Fruit fly (Drosophila melanogaster): Measurements from ENCODE around the gene CG45066.

The CG45066 gene

dm6 chr3L:3111127-3111526 lies at the start of gene CG45066:
CG45066 (minus strand) TSS chr3L:3111227.
- TF ChIP-seq brk (GFP tag; optimal IDR thresholded peaks at IDR 0.05) = no peak
- no peak for TF ChIP-seq dmrt93B (GFP tag; optimal IDR thresholded peaks at IDR 0.05)
- TF ChIP-seq CG9705 (GFP tag; optimal IDR thresholded peaks at IDR 0.05) = no peak
- no peak for TF ChIP-seq jim (GFP tag; optimal IDR thresholded peaks at IDR 0.05)
- TF ChIP-seq dl (GFP tag; optimal IDR thresholded peaks at IDR 0.05; ENCODE audit: insufficient read depth in 1 of 2, partially characterized antibody in 2 of 2) = no peak
- TF ChIP-seq sv (GFP tag; optimal IDR thresholded peaks at IDR 0.05) = no peak
- TF ChIP-seq usp (GFP tag; optimal IDR thresholded peaks at IDR 0.05) = no peak
- no peak for TF ChIP-seq Dfd (GFP tag; optimal IDR thresholded peaks at IDR 0.05)
- TF ChIP-seq Vsx2 (GFP tag; optimal IDR thresholded peaks at IDR 0.05; ENCODE audit: partially characterized antibody) = no peak
- TF ChIP-seq CG32264 (GFP tag; optimal IDR thresholded peaks at IDR 0.05) = no peak
- TF ChIP-seq h (GFP tag; optimal IDR thresholded peaks at IDR 0.05) = no peak
- no peak for TF ChIP-seq pan (optimal IDR thresholded peaks at IDR 0.05)
- TF ChIP-seq lola (GFP tag; optimal IDR thresholded peaks at IDR 0.05) = no peak
- TF ChIP-seq N (GFP tag; optimal IDR thresholded peaks at IDR 0.05) = no peak
- no peak for TF ChIP-seq fru (GFP tag; optimal IDR thresholded peaks at IDR 0.05)

dm6 chr3L:3159309-3160194 lies 48.5 kb upstream of the CG45066 start, which contains the start of the genes ND-30 and CG15812:
ND-30 (minus strand) TSS chr3L:3159578.
CG15812 (plus strand) TSS chr3L:3159991.
- TF ChIP-seq Hr83 (GFP tag; optimal IDR thresholded peaks at IDR 0.05; ENCODE audit: poor library complexity, severe bottlenecking) = peak; percentile 5
- peak; percentile 22 for TF ChIP-seq psq (GFP tag; optimal IDR thresholded peaks at IDR 0.05)
- no peak for TF ChIP-seq Hr78 (GFP tag; optimal IDR thresholded peaks at IDR 0.05)
- peak in 1 of 2 experiments; percentile 21 for TF ChIP-seq foxo (GFP tag; optimal IDR thresholded peaks at IDR 0.05)
- TF ChIP-seq dl (GFP tag; optimal IDR thresholded peaks at IDR 0.05; ENCODE audit: insufficient read depth in 1 of 2, partially characterized antibody in 2 of 2) = no peak
- TF ChIP-seq Myc (optimal IDR thresholded peaks at IDR 0.05) = no peak

- no peak for TF ChIP-seq br (GFP tag; optimal IDR thresholded peaks at IDR 0.05)
- TF ChIP-seq Jra (GFP tag; optimal IDR thresholded peaks at IDR 0.05) = no peak
- no peak for TF ChIP-seq CrebA (GFP tag; optimal IDR thresholded peaks at IDR 0.05; ENCODE audit: borderline replicate concordance)
- no peak for TF ChIP-seq rgr (GFP tag; optimal IDR thresholded peaks at IDR 0.05)
- TF ChIP-seq h (GFP tag; optimal IDR thresholded peaks at IDR 0.05) = no peak
- no peak for TF ChIP-seq lola (GFP tag; optimal IDR thresholded peaks at IDR 0.05)
Observed at dm6 chr3L:3157651-3158050, 46.6 kb upstream of the CG45066 start.

dm6 chr3L:3150376-3150775 lies 39.3 kb upstream of the CG45066 start:
- TF ChIP-seq Dif (GFP tag; optimal IDR thresholded peaks at IDR 0.05; ENCODE audit: partially characterized antibody) = no peak
- no peak for TF ChIP-seq Rel (GFP tag; optimal IDR thresholded peaks at IDR 0.05)
- no peak for TF ChIP-seq Rel (tag; optimal IDR thresholded peaks at IDR 0.05)
- peak; percentile 92 for TF ChIP-seq Dfd (GFP tag; optimal IDR thresholded peaks at IDR 0.05)

- TF ChIP-seq Rel (GFP tag; optimal IDR thresholded peaks at IDR 0.05) (no peak), Rel (tag; optimal IDR thresholded peaks at IDR 0.05) (peak; percentile 14), psq (GFP tag; optimal IDR thresholded peaks at IDR 0.05) (peak; percentile 62), Sp1 (GFP tag; optimal IDR thresholded peaks at IDR 0.05) (peak; percentile 47), h (GFP tag; optimal IDR thresholded peaks at IDR 0.05) (peak; percentile 9), Hr83 (GFP tag; optimal IDR thresholded peaks at IDR 0.05; ENCODE audit: poor library complexity, severe bottlenecking) (no peak)
Observed at dm6 chr3L:3149060-3149872, 38.2 kb upstream of the CG45066 start.
